Worm (Caenorhabditis elegans) whole organism, midembryonic: ENCODE data around the gene ttll-12.

Experiments used
- T22C8.4 ChIP-seq: fragments of 200-800 bp; sonication (Bioruptor generic); IDR thresholded peaks from 2 replicates; pipeline ENCODE4 v1.3.6; 2022; ENCODE audit warnings: missing genetic modification characterization, missing compliant biosample characterization
- cog-1 ChIP-seq: sonication (generic microtip); optimal IDR thresholded peaks from 2 replicates; lab custom pipeline; 2016; ENCODE audit warnings: missing genetic modification characterization, missing compliant biosample characterization
- flt-1 ChIP-seq: fragments of 200-800 bp; sonication (Bioruptor generic); IDR thresholded peaks from 2 replicates; pipeline ENCODE4 v1.3.6; 2022; ENCODE audit warnings: missing genetic modification characterization, missing compliant biosample characterization
- klf-2 ChIP-seq: fragments of 200-800 bp; sonication (Bioruptor generic); conservative IDR thresholded peaks from 2 replicates; pipeline ENCODE4 v1.3.6; 2022; ENCODE audit warnings: missing genetic modification reagents, missing genetic modification characterization, missing compliant biosample characterization
- med-1 ChIP-seq: sonication (generic microtip); optimal IDR thresholded peaks from 2 replicates; lab custom pipeline; 2017; ENCODE audit warnings: missing genetic modification characterization, mild to moderate bottlenecking, missing compliant biosample characterization, antibody characterized with exemption, missing genetic modification reagents; ENCODE audit not compliant: insufficient read depth
- ref-1 ChIP-seq: fragments of 200-800 bp; sonication (Bioruptor generic); conservative IDR thresholded peaks from 2 replicates; pipeline ENCODE4 v1.3.6; 2022; ENCODE audit warnings: missing genetic modification reagents, missing genetic modification characterization, missing compliant biosample characterization
- tab-1 ChIP-seq: fragments of 200-800 bp; sonication (Bioruptor generic); IDR thresholded peaks from 2 replicates; pipeline ENCODE4 v1.3.6; 2022; ENCODE audit warnings: missing genetic modification characterization, missing compliant biosample characterization
- ztf-23 ChIP-seq: fragments of 200-800 bp; sonication (Bioruptor generic); IDR thresholded peaks from 2 replicates; pipeline ENCODE4 v1.3.6; 2022; ENCODE audit warnings: missing genetic modification reagents, missing genetic modification characterization, missing compliant biosample characterization
- ztf-29 ChIP-seq: fragments of 200-800 bp; sonication (Bioruptor generic); IDR thresholded peaks from 2 replicates; pipeline ENCODE4 v1.3.6; 2022; ENCODE audit warnings: missing genetic modification reagents, missing genetic modification characterization, missing compliant biosample characterization

ttll-12 gene

DNA sequence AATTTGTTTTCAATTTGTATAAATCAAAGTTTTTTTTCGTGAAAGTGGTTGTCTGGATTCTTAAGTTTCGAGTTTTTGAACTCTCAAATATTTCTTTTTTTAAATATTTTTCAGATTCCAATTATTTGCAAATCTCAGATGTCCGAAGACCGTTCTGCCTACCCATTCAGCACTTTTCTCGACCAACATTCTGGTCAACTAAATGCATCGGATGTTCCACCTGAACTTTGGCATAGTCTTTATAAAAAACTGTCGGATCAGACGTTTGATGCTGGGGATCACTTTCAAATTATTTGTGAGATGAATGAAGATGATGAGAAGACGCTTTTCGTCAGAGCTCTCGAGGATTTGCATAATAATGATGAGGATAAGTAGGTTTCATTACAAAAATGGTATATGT is at the start of gene ttll-12:
ttll-12 (plus strand) TSS at position 139 of the 400 bp plus-strand sequence.
- TF ChIP-seq ztf-23 (no peak), flt-1 (GFP tag; lab: Robert Waterston, UW) (no peak), klf-2 (no peak), cog-1 (tag; lab: Kevin White, UChicago) (no peak), tab-1 (no peak), T22C8.4 (GFP tag; lab: Robert Waterston, UW) (no peak)

DNA sequence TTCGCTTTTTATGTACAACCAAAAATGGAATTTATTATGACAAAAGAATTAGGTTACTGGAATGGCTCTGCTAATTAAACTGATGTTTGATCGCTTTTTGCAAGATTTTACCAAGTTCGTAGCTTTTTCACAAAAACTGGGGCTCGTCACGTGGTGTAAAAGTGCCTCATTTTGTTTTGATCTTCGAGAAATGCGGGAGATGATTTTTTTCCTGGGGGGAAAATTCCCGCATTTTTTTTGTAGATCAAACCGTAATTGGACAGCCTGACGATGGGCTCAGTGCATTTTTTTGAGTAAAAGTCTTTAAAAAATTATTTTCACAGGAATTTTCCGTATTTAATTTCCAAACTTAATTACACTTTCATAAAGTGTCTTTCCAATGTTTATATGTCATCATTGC is 49.7 kb upstream of the ttll-12 start:
- TF ChIP-seq flt-1 (GFP tag; lab: Robert Waterston, UW) (no peak), ref-1 (GFP tag; lab: Robert Waterston, UW) (no peak), tab-1 (no peak), klf-2 (no peak), cog-1 (tag; lab: Kevin White, UChicago) (no peak), ztf-29 (no peak), ztf-23 (no peak), med-1 (GFP tag; lab: Kevin White, UChicago) (no peak), T22C8.4 (GFP tag; lab: Robert Waterston, UW) (no peak)

DNA sequence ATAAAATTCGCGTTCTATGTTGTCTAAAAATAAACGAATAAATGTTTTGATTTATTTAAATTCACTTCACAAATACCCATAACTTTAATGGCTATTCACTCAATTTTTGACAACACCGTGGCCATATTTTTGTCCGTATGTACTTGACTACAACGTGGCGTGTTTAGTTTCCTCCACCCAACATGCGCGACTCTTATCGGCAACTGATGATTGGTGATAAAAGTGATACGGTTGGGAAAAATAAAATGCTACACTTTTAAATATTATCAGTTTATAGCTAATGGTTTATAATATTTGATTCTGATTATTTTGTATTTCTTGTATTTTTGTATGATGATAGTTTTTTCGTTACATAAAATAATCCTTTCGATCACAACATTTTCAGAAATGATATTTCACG is 47.2 kb upstream of the ttll-12 start, which contains the start of gene acs-7:
acs-7 (plus strand) TSS at position 386 of the 400 bp plus-strand sequence.
- TF ChIP-seq klf-2: no peak
- TF ChIP-seq flt-1 (GFP tag; lab: Robert Waterston, UW): no peak

DNA sequence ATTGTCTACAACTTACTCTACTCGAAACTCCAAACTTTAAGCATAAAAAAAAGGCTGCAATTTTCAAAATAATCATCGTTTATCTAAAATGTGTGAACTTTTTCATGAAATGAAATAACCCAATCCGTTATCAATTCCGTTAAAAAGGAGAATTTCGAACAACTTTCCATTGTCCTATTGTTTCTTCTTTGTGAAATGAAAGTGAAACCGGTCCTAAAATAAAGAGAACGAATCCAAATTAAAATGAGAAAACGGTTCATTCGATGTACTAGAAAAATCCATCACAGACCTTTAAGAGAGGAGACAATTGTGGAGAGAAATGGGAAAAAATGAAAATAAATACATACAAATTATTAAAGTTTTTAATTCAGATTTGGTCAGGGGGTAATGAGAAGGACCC is 43.1 kb upstream of the ttll-12 start, which contains the start of gene C01G6.9:
C01G6.9 (minus strand) TSS at position 141 of the 400 bp plus-strand sequence.
- no peak for TF ChIP-seq cog-1 (tag; lab: Kevin White, UChicago)
- no peak for TF ChIP-seq flt-1 (GFP tag; lab: Robert Waterston, UW)
- TF ChIP-seq med-1 (GFP tag; lab: Kevin White, UChicago): no peak
- TF ChIP-seq ztf-23: no peak
- no peak for TF ChIP-seq ztf-29
- TF ChIP-seq tab-1: no peak
- no peak for TF ChIP-seq T22C8.4 (GFP tag; lab: Robert Waterston, UW)
- no peak for TF ChIP-seq klf-2
- no peak for TF ChIP-seq ref-1 (GFP tag; lab: Robert Waterston, UW)

DNA sequence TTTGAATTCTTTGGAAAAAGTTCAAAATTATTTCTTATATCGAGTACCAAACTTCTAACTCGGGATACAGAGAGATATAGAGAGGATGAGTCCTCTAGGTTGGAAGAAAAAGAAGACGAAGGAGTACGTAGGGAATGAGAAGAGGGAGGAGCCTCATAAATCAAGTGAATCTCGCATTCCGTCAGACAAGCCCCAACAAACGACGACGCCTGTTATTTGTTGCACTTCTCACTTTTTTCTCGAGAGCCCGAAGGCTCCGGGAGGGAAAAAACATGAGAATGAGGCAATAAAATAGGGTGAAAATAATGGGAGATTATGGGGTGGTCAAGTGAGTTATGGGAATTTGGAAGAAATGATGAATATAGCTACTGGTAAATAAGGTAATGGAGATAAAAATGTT is 39.1 kb upstream of the ttll-12 start:
- TF ChIP-seq T22C8.4 (GFP tag; lab: Robert Waterston, UW) (no peak), med-1 (GFP tag; lab: Kevin White, UChicago) (no peak), ref-1 (GFP tag; lab: Robert Waterston, UW) (no peak), flt-1 (GFP tag; lab: Robert Waterston, UW) (no peak), ztf-23 (no peak), klf-2 (no peak), ztf-29 (no peak), tab-1 (no peak), cog-1 (tag; lab: Kevin White, UChicago) (no peak)

DNA sequence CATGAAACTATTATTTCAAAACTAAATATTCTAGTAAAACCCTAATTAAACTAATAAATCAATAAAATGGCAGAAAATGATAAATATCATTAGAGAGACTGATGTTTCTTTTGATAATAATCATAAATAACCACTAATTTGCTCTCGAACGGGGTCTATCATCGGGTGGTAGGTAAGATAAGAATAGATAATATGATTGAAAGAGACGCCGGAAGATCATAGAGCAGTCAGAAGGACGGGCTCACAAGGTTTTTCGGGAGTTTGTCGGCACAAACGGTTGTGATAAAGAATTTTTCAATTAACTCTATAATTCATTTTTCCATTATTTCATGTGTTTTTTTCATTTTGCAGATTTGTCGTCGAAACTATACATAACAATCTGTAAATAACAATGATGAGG is 37.7 kb upstream of the ttll-12 start:
- TF ChIP-seq med-1 (GFP tag; lab: Kevin White, UChicago) (no peak), flt-1 (GFP tag; lab: Robert Waterston, UW) (no peak), T22C8.4 (GFP tag; lab: Robert Waterston, UW) (no peak), klf-2 (no peak), tab-1 (no peak), cog-1 (tag; lab: Kevin White, UChicago) (no peak), ztf-23 (no peak)

DNA sequence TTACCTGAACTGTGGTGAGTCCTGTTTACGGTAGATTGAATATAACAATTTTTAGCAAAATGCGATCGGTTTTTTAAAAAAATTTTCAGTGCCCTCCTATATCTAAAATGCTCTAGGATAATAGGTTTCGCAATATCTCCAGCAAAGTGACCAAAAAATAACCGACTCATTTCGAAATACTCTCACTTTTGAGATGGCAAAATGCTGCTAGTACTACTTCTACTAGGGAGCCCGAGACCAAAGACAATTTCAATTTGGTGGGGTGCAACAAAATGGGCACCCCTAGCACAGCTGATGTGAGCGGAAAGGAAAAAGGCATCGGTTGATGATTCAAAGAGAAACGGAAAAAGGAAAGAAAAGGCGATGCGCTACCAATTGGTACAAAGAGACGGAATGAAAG is 35.3 kb upstream of the ttll-12 start:
- TF ChIP-seq flt-1 (GFP tag; lab: Robert Waterston, UW): 0 out of 2 replicates have a peak, but pooled peaks have one; percentile 52
- TF ChIP-seq klf-2: no peak

DNA sequence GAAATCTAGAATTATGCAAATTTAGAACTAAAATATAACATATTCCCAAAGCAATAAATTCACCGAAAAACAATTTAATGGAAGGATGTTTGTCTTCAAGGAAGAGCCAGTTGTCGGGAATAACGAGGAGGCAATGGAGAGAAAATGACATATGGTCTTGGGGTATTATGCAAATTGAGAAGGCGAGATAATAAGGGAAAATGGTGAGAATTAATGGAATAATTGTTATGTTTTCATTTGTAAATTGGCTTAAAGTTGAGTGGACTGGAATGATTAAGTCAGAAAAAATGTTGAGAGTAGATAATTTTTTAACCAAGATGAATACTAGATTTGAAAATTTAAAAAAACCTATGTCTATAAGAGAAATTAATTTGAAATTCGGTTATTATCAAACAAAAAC is 33.9 kb upstream of the ttll-12 start:
- TF ChIP-seq flt-1 (GFP tag; lab: Robert Waterston, UW) (no peak), tab-1 (0 out of 2 replicates have a peak, but pooled peaks have one; percentile 26), ztf-23 (no peak), klf-2 (no peak)

DNA sequence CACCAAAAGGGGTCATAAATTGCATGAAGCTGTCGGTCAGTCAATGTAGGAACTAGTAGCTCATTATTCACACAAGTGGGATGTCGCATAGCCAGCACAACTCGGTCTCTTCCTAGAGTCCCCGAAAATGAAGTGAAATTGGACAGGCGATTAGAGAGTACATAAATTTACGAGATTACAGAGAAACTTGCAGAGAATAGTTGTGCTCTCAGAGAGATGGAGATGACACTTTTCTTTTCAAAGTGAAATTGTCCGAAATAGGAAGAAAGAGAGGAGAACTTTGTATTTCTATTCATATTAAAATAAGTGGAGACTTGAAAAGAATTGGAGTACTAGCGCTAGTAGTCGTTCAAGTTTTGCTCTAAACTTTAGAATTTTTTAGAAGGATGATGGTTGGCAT is 33.2 kb upstream of the ttll-12 start:
- no peak for TF ChIP-seq med-1 (GFP tag; lab: Kevin White, UChicago)
- no peak for TF ChIP-seq ref-1 (GFP tag; lab: Robert Waterston, UW)
- TF ChIP-seq cog-1 (tag; lab: Kevin White, UChicago): no peak
- TF ChIP-seq ztf-29: no peak

DNA sequence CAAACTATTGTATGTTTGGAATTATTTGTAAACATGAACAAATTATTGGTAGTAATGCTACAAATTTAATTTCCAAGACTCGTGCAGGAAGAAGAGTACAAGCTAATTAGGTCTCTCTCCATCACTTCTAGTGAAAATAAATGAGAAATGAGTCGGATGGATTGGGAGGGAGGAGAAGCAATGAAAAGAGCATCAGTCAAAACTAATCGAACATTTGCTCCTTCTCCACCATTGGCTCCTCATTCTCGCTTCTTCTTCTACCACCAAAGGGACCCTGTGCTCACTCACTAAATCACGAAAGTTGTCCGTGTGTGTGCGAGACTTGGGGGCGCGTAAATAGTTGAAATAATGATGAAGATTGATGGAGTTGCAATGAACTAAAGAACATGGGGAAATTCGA is 32.0 kb upstream of the ttll-12 start:
- TF ChIP-seq tab-1: no peak
- TF ChIP-seq ztf-23: no peak
- TF ChIP-seq ztf-29: no peak
- TF ChIP-seq klf-2: no peak
- TF ChIP-seq ref-1 (GFP tag; lab: Robert Waterston, UW): no peak
- no peak for TF ChIP-seq med-1 (GFP tag; lab: Kevin White, UChicago)
- no peak for TF ChIP-seq T22C8.4 (GFP tag; lab: Robert Waterston, UW)
- no peak for TF ChIP-seq flt-1 (GFP tag; lab: Robert Waterston, UW)
- TF ChIP-seq cog-1 (tag; lab: Kevin White, UChicago): no peak

DNA sequence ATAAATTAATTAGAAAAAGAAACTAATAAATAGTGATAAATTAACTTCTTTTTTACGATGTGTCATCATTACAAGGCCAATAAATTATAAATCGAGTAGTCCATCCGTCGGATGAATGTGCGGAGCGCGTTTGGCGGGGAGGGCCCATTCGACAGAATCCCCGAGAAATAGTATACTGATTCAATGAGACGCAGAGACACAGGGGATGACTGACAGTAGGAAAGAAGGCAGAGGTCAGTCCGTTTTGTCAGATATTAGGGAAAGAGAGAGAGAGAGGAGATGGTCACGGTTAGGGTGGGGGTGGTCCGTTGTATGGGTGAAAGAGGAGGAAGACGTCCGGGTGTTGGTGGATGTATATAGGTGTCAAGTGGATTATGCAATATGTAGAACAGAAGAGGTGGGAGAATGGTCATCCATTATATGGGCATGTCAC is 30.2 kb upstream of the ttll-12 start:
- TF ChIP-seq ztf-23: no peak
- TF ChIP-seq cog-1 (tag; lab: Kevin White, UChicago): peak; percentile 59
- no peak for TF ChIP-seq ref-1 (GFP tag; lab: Robert Waterston, UW)
- 0 out of 2 replicates have a peak, but pooled peaks have one; percentile 62 for TF ChIP-seq flt-1 (GFP tag; lab: Robert Waterston, UW)
- peak; percentile 59; the same call in 1 of the 2 replicates for TF ChIP-seq tab-1
- TF ChIP-seq ztf-29: no peak
